Worm (Caenorhabditis elegans) whole organism, early embryonic: ENCODE measurements around the gene irld-33.

Source experiments
- B0310.2 ChIP-seq: sonication (generic microtip); optimal IDR thresholded peaks from 2 replicates; lab custom pipeline; 2016; ENCODE audit warnings: mild to moderate bottlenecking, missing genetic modification characterization, missing compliant biosample characterization
- aly-1 ChIP-seq: sonication (generic microtip); optimal IDR thresholded peaks from 2 replicates; lab custom pipeline; 2016; ENCODE audit warnings: missing genetic modification characterization, missing compliant biosample characterization
- ama-1 ChIP-seq: fragments of 150-350 bp; optimal IDR thresholded peaks from 2 replicates; lab custom pipeline; 2014
- ceh-13 ChIP-seq: fragments of 200-800 bp; sonication (Bioruptor generic); optimal IDR thresholded peaks from 2 replicates; lab custom pipeline; 2018; ENCODE audit warnings: mild to moderate bottlenecking, missing genetic modification characterization, missing compliant biosample characterization
- ets-7 ChIP-seq: sonication (generic microtip); optimal IDR thresholded peaks from 2 replicates; lab custom pipeline; 2016; ENCODE audit warnings: missing genotype, missing genetic modification characterization, missing compliant biosample characterization
- flt-1 ChIP-seq: fragments of 200-800 bp; sonication (Bioruptor generic); IDR thresholded peaks from 2 replicates; pipeline ENCODE4 v1.3.6; 2022; ENCODE audit warnings: missing genetic modification characterization, missing compliant biosample characterization
- hmg-4 ChIP-seq: fragments of 200-800 bp; sonication (Bioruptor generic); optimal IDR thresholded peaks from 2 replicates; lab custom pipeline; 2018; ENCODE audit warnings: mild to moderate bottlenecking, missing genetic modification characterization, missing compliant biosample characterization
- hnd-1 ChIP-seq: sonication (generic microtip); optimal IDR thresholded peaks from 2 replicates; lab custom pipeline; 2016; ENCODE audit warnings: missing genetic modification characterization, missing compliant biosample characterization
- pes-1 ChIP-seq: fragments of 200-800 bp; sonication (Bioruptor generic); IDR thresholded peaks from 2 replicates; pipeline ENCODE4 v1.3.6; 2022; ENCODE audit warnings: missing genetic modification reagents, missing genetic modification characterization, missing compliant biosample characterization
- scrt-1 ChIP-seq: fragments of 200-800 bp; sonication (Bioruptor generic); IDR thresholded peaks from 2 replicates; pipeline ENCODE4 v1.3.6; 2022; ENCODE audit warnings: missing genetic modification characterization, missing compliant biosample characterization
- sea-1 ChIP-seq: fragments of 200-800 bp; sonication (Bioruptor generic); conservative IDR thresholded peaks from 2 replicates; pipeline ENCODE4 v1.3.6; 2022; ENCODE audit warnings: missing genetic modification characterization, missing compliant biosample characterization
- tbx-37 ChIP-seq: fragments of 200-800 bp; sonication (Bioruptor generic); conservative IDR thresholded peaks from 2 replicates; pipeline ENCODE4 v1.3.6; 2022; ENCODE audit warnings: missing genetic modification reagents, missing genetic modification characterization, missing compliant biosample characterization
- tra-4 ChIP-seq: sonication (generic microtip); optimal IDR thresholded peaks from 2 replicates; lab custom pipeline; 2017; ENCODE audit warnings: missing genetic modification characterization, missing compliant biosample characterization

DNA sequence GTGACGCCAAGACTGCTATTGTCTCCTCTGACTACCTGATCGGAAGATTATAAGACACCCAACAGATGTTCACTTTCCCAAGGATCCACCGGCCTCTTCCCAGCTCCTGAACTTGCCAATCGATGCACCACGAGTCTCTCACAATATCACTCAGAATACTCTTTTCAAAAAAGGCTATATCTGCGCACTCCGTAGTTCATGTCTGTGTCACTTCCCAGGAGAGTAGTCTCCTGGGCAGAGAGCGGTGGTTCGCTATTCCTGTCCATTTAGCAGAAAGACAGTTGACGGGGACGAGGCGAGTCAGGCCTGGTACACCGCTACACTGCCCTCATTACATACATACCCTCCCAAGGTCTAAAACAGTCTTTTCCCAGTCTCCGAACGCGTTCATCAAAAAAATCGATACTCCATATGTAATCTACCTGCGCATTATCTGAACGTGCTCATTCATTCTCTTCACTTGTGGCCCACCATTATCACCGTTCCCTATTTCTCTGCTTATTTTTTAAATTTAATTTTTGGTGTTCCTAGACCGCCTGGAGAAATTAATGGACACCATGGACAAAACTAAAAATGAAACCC lies 24.0 kb upstream of the irld-33 start, which contains the start of gene btb-6:
- TF ChIP-seq ama-1, result no peak
- TF ChIP-seq ceh-13 (GFP tag; lab: Kevin White, UChicago), result peak; percentile 1
- TF ChIP-seq tbx-37 (GFP tag; lab: Robert Waterston, UW), result no peak
- no peak for TF ChIP-seq pes-1 (GFP tag; lab: Robert Waterston, UW)
- no peak for TF ChIP-seq hmg-4 (GFP tag; lab: Kevin White, UChicago)
- TF ChIP-seq B0310.2, result no peak
- TF ChIP-seq aly-1 (tag; lab: Kevin White, UChicago), result no peak
- TF ChIP-seq hnd-1 (tag; lab: Kevin White, UChicago), result no peak
- no peak for TF ChIP-seq tra-4 (tag; lab: Kevin White, UChicago)
- TF ChIP-seq flt-1 (GFP tag; lab: Robert Waterston, UW), result no peak
- TF ChIP-seq ets-7 (tag; lab: Kevin White, UChicago), result no peak
- TF ChIP-seq scrt-1, result no peak
- no peak for TF ChIP-seq sea-1 (GFP tag; lab: Robert Waterston, UW)
